Fruit fly (Drosophila melanogaster) whole organism, embryonic: ENCODE results near the gene CG11664.

Experiments used
- Awh ChIP-seq: fragments of 200-800 bp; sonication (Bioruptor generic); IDR thresholded peaks from 2 replicates; pipeline ENCODE4, ENCODE4 v1.3.6; 2022; ENCODE audit warnings: missing biosample characterization, missing genetic modification characterization
- CG11085 ChIP-seq: fragments of 200-800 bp; sonication (Bioruptor generic); IDR thresholded peaks from 2 replicates; pipeline ENCODE4 v1.3.6; 2022; ENCODE audit warnings: missing biosample characterization, missing genetic modification characterization
- CG11504 ChIP-seq: fragments of 200-800 bp; sonication (Bioruptor generic); optimal IDR thresholded peaks from 3 replicates; lab custom pipeline; 2019; ENCODE audit warnings: missing biosample characterization, mild to moderate bottlenecking, missing genetic modification characterization, moderate library complexity
- CG11723 ChIP-seq: fragments of 200-800 bp; sonication (Bioruptor generic); optimal IDR thresholded peaks from 2 replicates; lab custom pipeline; 2017; ENCODE audit warnings: missing biosample characterization, mild to moderate bottlenecking, missing genetic modification characterization
- CG13287 ChIP-seq: fragments of 200-800 bp; sonication (Bioruptor generic); IDR thresholded peaks from 2 replicates; pipeline ENCODE4 v1.3.6; 2022; ENCODE audit warnings: missing biosample characterization, missing genetic modification characterization; ENCODE audit not compliant: partially characterized antibody
- CG14050 ChIP-seq: fragments of 200-800 bp; sonication (Bioruptor generic); IDR thresholded peaks from 3 replicates; pipeline ENCODE4 v1.3.6; 2022; ENCODE audit warnings: missing biosample characterization, missing genetic modification characterization
- CG14965 ChIP-seq: fragments of 200-800 bp; sonication (Bioruptor generic); optimal IDR thresholded peaks from 2 replicates; lab custom pipeline; 2016; ENCODE audit warnings: missing biosample characterization, missing genetic modification characterization, borderline replicate concordance
- CG18599 ChIP-seq: fragments of 200-800 bp; sonication (Bioruptor generic); optimal IDR thresholded peaks from 3 replicates; lab custom pipeline; 2017; ENCODE audit warnings: missing biosample characterization, missing genetic modification characterization, mild to moderate bottlenecking, moderate library complexity, missing genetic modification reagents
- CG18619 ChIP-seq: fragments of 200-800 bp; sonication (Bioruptor generic); optimal IDR thresholded peaks from 3 replicates; lab custom pipeline; 2017; ENCODE audit warnings: missing biosample characterization, mild to moderate bottlenecking, missing genetic modification characterization
- CG2116 ChIP-seq: fragments of 200-800 bp; sonication (Bioruptor generic); optimal IDR thresholded peaks from 3 replicates; lab custom pipeline; 2018; ENCODE audit warnings: missing biosample characterization, mild to moderate bottlenecking, missing genetic modification characterization
- CG30403 ChIP-seq: fragments of 200-800 bp; sonication (Bioruptor generic); optimal IDR thresholded peaks from 3 replicates; lab custom pipeline; 2016; ENCODE audit warnings: missing biosample characterization, missing genetic modification characterization
- CG3407 ChIP-seq: fragments of 200-800 bp; sonication (Bioruptor generic); optimal IDR thresholded peaks from 2 replicates; lab custom pipeline; 2018; ENCODE audit warnings: missing biosample characterization, mild to moderate bottlenecking, missing genetic modification characterization
- CG4424 ChIP-seq: fragments of 200-800 bp; sonication (Bioruptor generic); optimal IDR thresholded peaks from 3 replicates; lab custom pipeline; 2016; ENCODE audit warnings: missing biosample characterization, missing genetic modification characterization
- CG5953 ChIP-seq: fragments of 200-800 bp; sonication (Bioruptor generic); IDR thresholded peaks from 2 replicates; pipeline ENCODE4 v1.3.6; 2022; ENCODE audit warnings: missing biosample characterization, missing genetic modification characterization
- CG7745 ChIP-seq: fragments of 200-800 bp; sonication (Bioruptor generic); optimal IDR thresholded peaks from 2 replicates; lab custom pipeline; 2018; ENCODE audit warnings: missing biosample characterization, mild to moderate bottlenecking, missing genetic modification characterization, moderate library complexity
- CG7963 ChIP-seq: fragments of 200-800 bp; sonication (Bioruptor generic); IDR thresholded peaks from 3 replicates; pipeline ENCODE4 v1.3.6; 2022; ENCODE audit warnings: missing biosample characterization, missing genetic modification characterization; ENCODE audit not compliant: partially characterized antibody
- CG8924 ChIP-seq: fragments of 200-800 bp; optimal IDR thresholded peaks from 3 replicates; lab custom pipeline; 2019; ENCODE audit warnings: missing biosample characterization, mild to moderate bottlenecking, missing genetic modification characterization, moderate library complexity
- Dek ChIP-seq: fragments of 200-800 bp; sonication (Bioruptor generic); optimal IDR thresholded peaks from 3 replicates; lab custom pipeline; 2019; ENCODE audit warnings: missing biosample characterization, mild to moderate bottlenecking, missing genetic modification characterization, moderate library complexity
- Doc3 ChIP-seq: fragments of 200-800 bp; sonication (Bioruptor generic); IDR thresholded peaks from 3 replicates; pipeline ENCODE4 v1.3.6; 2022; ENCODE audit warnings: missing biosample characterization, missing genetic modification characterization; ENCODE audit not compliant: partially characterized antibody
- E2f1 ChIP-seq: fragments of 200-800 bp; sonication (Bioruptor generic); IDR thresholded peaks from 2 replicates; pipeline ENCODE4 v1.3.6; 2022; ENCODE audit warnings: missing biosample characterization, missing genetic modification characterization
- Jarid2 ChIP-seq: fragments of 200-800 bp; sonication (Bioruptor generic); optimal IDR thresholded peaks from 3 replicates; lab custom pipeline; 2017; ENCODE audit warnings: mild to moderate bottlenecking, missing biosample characterization, missing genetic modification reagents, missing genetic modification characterization
- NC2α ChIP-seq: fragments of 200-800 bp; sonication (Bioruptor generic); optimal IDR thresholded peaks from 2 replicates; lab custom pipeline; 2016; ENCODE audit warnings: missing biosample characterization, missing genetic modification characterization
- NFAT ChIP-seq: fragments of 200-800 bp; sonication (Bioruptor generic); IDR thresholded peaks from 2 replicates; pipeline ENCODE4 v1.3.6; 2022; ENCODE audit warnings: missing biosample characterization, missing genetic modification characterization
- Optix ChIP-seq: fragments of 200-800 bp; sonication (Bioruptor generic); IDR thresholded peaks from 3 replicates; pipeline ENCODE4 v1.3.6; 2022; ENCODE audit warnings: missing biosample characterization, missing genetic modification characterization
- Rx ChIP-seq: fragments of 200-800 bp; sonication (Bioruptor generic); IDR thresholded peaks from 2 replicates; pipeline ENCODE4 v1.3.6; 2022; ENCODE audit warnings: missing biosample characterization, missing genetic modification characterization
- Scr ChIP-seq: fragments of 200-800 bp; sonication (Bioruptor generic); IDR thresholded peaks from 2 replicates; pipeline ENCODE4 v1.3.6; 2022; ENCODE audit warnings: missing biosample characterization, missing genetic modification characterization; ENCODE audit not compliant: partially characterized antibody
- Sox100B ChIP-seq: fragments of 200-800 bp; sonication (Bioruptor generic); optimal IDR thresholded peaks from 3 replicates; lab custom pipeline; 2018; ENCODE audit warnings: missing biosample characterization, mild to moderate bottlenecking, missing genetic modification characterization
- Vsx1 ChIP-seq: fragments of 200-800 bp; sonication (Bioruptor generic); optimal IDR thresholded peaks from 2 replicates; lab custom pipeline; 2017; ENCODE audit warnings: missing biosample characterization, mild to moderate bottlenecking, missing genetic modification characterization, missing genetic modification reagents
- ase ChIP-seq: fragments of 200-800 bp; sonication (Bioruptor generic); IDR thresholded peaks from 3 replicates; pipeline ENCODE4 v1.3.6; 2022; ENCODE audit warnings: missing biosample characterization, missing genetic modification characterization
- bigmax ChIP-seq: fragments of 200-800 bp; sonication (Bioruptor generic); optimal IDR thresholded peaks from 2 replicates; lab custom pipeline; 2018; ENCODE audit warnings: missing biosample characterization, mild to moderate bottlenecking, missing genetic modification characterization
- bsh ChIP-seq, 2 experiments: fragments of 200-800 bp; sonication (Bioruptor generic); optimal IDR thresholded peaks; 2 replicates each; lab custom pipeline; 2017 to 2018; ENCODE audit warnings: mild to moderate bottlenecking in 2 of 2, missing biosample characterization in 2 of 2, missing genetic modification characterization in 2 of 2, moderate library complexity in 1 of 2
- cad ChIP-seq: fragments of >200 bp; optimal IDR thresholded peaks from 2 replicates; lab custom pipeline; 2017; ENCODE audit warnings: missing biosample characterization, missing genetic modification characterization
- caup ChIP-seq: fragments of 200-800 bp; sonication (Bioruptor generic); optimal IDR thresholded peaks from 3 replicates; lab custom pipeline; 2017; ENCODE audit warnings: missing biosample characterization, mild to moderate bottlenecking, missing genetic modification characterization, moderate library complexity; ENCODE audit not compliant: severe bottlenecking
- crol ChIP-seq: fragments of 200-800 bp; sonication (Bioruptor generic); IDR thresholded peaks from 2 replicates; pipeline ENCODE4 v1.3.6; 2022; ENCODE audit warnings: missing biosample characterization, missing genetic modification characterization
- crp ChIP-seq, 2 experiments: fragments of 200-800 bp; sonication (Bioruptor generic); optimal IDR thresholded peaks; 2 replicates in 1 of 2; 3 replicates in 1 of 2; lab custom pipeline; 2017; ENCODE audit warnings: missing biosample characterization in 2 of 2, missing genetic modification characterization in 2 of 2, mild to moderate bottlenecking in 1 of 2, moderate library complexity in 1 of 2
- dysf ChIP-seq: fragments of 200-800 bp; sonication (Bioruptor generic); IDR thresholded peaks from 3 replicates; pipeline ENCODE4 v1.3.6; 2022; ENCODE audit warnings: missing biosample characterization, missing genetic modification characterization
- gcm ChIP-seq: fragments of 200-800 bp; sonication (Bioruptor generic); optimal IDR thresholded peaks from 2 replicates; lab custom pipeline; 2019; ENCODE audit warnings: missing biosample characterization, mild to moderate bottlenecking, missing genetic modification characterization, moderate library complexity
- grn ChIP-seq: fragments of 200-800 bp; sonication (Bioruptor generic); optimal IDR thresholded peaks from 3 replicates; lab custom pipeline; 2017; ENCODE audit warnings: missing biosample characterization, missing genetic modification characterization
- mld ChIP-seq: fragments of 200-800 bp; sonication (Bioruptor generic); IDR thresholded peaks from 3 replicates; pipeline ENCODE4 v1.3.6; 2022; ENCODE audit warnings: missing biosample characterization, missing genetic modification characterization; ENCODE audit not compliant: partially characterized antibody
- otp ChIP-seq: fragments of 200-800 bp; sonication (Bioruptor generic); IDR thresholded peaks from 3 replicates; pipeline ENCODE4, ENCODE4 v1.3.6; 2022; ENCODE audit warnings: missing biosample characterization, missing genetic modification characterization
- prd ChIP-seq, 3 experiments: fragments of >200 bp in 2 of 3; fragments of 200-800 bp in 1 of 3; sonication (Bioruptor generic) in 1 of 3; optimal IDR thresholded peaks in 2 of 3; IDR thresholded peaks in 1 of 3; 2 replicates in 2 of 3; 3 replicates in 1 of 3; pipeline versions ENCODE4 v1.3.6 to Lab custom; 2017 to 2022; ENCODE audit warnings: missing biosample characterization in 1 of 3, missing genetic modification characterization in 1 of 3
- pros ChIP-seq: fragments of 200-800 bp; sonication (Bioruptor generic); optimal IDR thresholded peaks from 3 replicates; lab custom pipeline; 2019; ENCODE audit warnings: missing biosample characterization, mild to moderate bottlenecking, missing genetic modification characterization, moderate library complexity
- repo ChIP-seq: fragments of 200-800 bp; sonication (Bioruptor generic); optimal IDR thresholded peaks from 2 replicates; lab custom pipeline; 2016; ENCODE audit warnings: missing biosample characterization, missing genetic modification characterization
- row ChIP-seq: fragments of 200-800 bp; sonication (Bioruptor generic); IDR thresholded peaks from 3 replicates; pipeline ENCODE4 v1.3.6; 2022; ENCODE audit warnings: missing biosample characterization, missing genetic modification characterization
- slp2 ChIP-seq: fragments of 200-800 bp; sonication (Bioruptor generic); optimal IDR thresholded peaks from 2 replicates; lab custom pipeline; 2016; ENCODE audit warnings: missing biosample characterization, missing genetic modification characterization
- ttk ChIP-seq: fragments of 200-800 bp; sonication (Bioruptor generic); IDR thresholded peaks from 2 replicates; pipeline ENCODE4 v2.1.2; 2022; ENCODE audit warnings: missing biosample characterization, missing genetic modification characterization
- vfl ChIP-seq: fragments of 200-800 bp; sonication (Bioruptor generic); optimal IDR thresholded peaks from 2 replicates; lab custom pipeline; 2016; ENCODE audit warnings: missing biosample characterization, missing genetic modification characterization
- zfh2 ChIP-seq: fragments of 200-800 bp; sonication (Bioruptor generic); optimal IDR thresholded peaks from 2 replicates; lab custom pipeline; 2016; ENCODE audit warnings: missing biosample characterization, missing genetic modification characterization

The CG11664 gene

DNA sequence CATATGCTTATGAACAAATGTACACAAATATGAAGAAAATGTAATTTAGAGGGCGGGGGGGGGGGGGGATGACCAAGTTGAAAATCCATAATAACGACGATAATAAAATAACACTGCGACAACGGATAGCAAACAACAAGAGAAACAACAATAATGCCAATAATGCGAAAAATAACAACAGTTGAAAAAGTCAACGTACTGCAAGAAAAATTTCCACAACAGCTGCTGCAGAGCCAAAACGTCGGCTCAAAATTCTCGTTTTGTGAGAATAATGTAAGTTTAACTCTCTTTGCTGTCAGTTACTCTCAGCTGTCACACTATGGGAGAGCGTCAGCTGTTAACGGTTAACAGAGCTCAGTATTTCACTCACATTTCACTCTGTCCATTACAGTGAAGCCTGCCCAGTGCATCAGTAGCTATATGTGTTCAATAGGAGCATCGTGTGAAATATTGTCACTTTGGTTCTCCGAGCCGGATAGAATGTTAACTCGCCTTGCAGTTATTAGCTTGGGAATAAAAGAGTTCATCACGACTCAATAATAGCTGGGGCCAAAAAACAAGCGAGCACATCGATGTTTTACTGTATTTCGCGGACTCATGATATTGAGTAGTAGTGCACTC lies 25.3 kb downstream of the CG11664 start (continued):
- TF ChIP-seq CG8924 (tag; lab: Kevin White, UChicago) (peak; percentile 81), bsh (GFP tag; optimal IDR thresholded peaks at IDR 0.05; lab: Kevin White, UChicago) (peak; percentile 79 to 83), Optix (peak; percentile 74; the same call in 2 of the 3 replicates), Jarid2 (GFP tag; lab: Kevin White, UChicago) (peak; percentile 22), pros (no peak), CG18599 (peak; percentile 84), CG5953 (peak; percentile 48; the same call in 1 of the 2 replicates), Awh (GFP tag; lab: Robert Waterston, UW) (peak; percentile 57), row (GFP tag; lab: Robert Waterston, UW) (peak; percentile 95), dysf (peak; percentile 89), NFAT (GFP tag; lab: Robert Waterston, UW) (peak; percentile 70), gcm (peak; percentile 69), prd (optimal IDR thresholded peaks at IDR 0.05; lab: Kevin White, UChicago) (no peak), prd (GFP tag; IDR thresholded peaks at IDR 0.05; lab: Robert Waterston, UW) (peak; percentile 86), CG11085 (peak; percentile 61), CG4424 (GFP tag; lab: Kevin White, UChicago) (peak; percentile 73), CG14050 (GFP tag; lab: Robert Waterston, UW) (peak; percentile 64), Dek (tag; lab: Kevin White, UChicago) (peak; percentile 62), CG11504 (tag; lab: Kevin White, UChicago) (peak; percentile 85), CG30403 (GFP tag; lab: Kevin White, UChicago) (peak; percentile 83), caup (GFP tag; lab: Kevin White, UChicago) (peak; percentile 74), crol (GFP tag; lab: Robert Waterston, UW) (no peak), CG2116 (no peak), CG7745 (tag; lab: Kevin White, UChicago) (no peak), Vsx1 (GFP tag; lab: Kevin White, UChicago) (peak; percentile 26), CG11723 (peak; percentile 60), Sox100B (GFP tag; lab: Kevin White, UChicago) (peak; percentile 54), cad (GFP tag; lab: Kevin White, UChicago) (no peak), repo (GFP tag; lab: Kevin White, UChicago) (peak; percentile 60), crp (GFP tag; optimal IDR thresholded peaks at IDR 0.05; lab: Kevin White, UChicago) (peak in 1 of 2 experiments; percentile 20), Rx (GFP tag; lab: Robert Waterston, UW) (peak; percentile 60), CG14965 (GFP tag; lab: Kevin White, UChicago) (no peak), E2f1 (GFP tag; lab: Robert Waterston, UW) (peak; percentile 81), CG3407 (GFP tag; lab: Kevin White, UChicago) (peak; percentile 48), CG13287 (GFP tag; lab: Robert Waterston, UW) (no peak; the same call in 1 of the 2 replicates), ttk (peak; percentile 83), CG18619 (GFP tag; lab: Kevin White, UChicago) (peak; percentile 62), vfl (GFP tag; lab: Kevin White, UChicago) (peak; percentile 45), ase (GFP tag; lab: Robert Waterston, UW) (peak; percentile 52; the same call in 1 of the 3 replicates), Doc3 (no peak), slp2 (peak; percentile 67), bigmax (GFP tag; lab: Kevin White, UChicago) (no peak), mld (GFP tag; lab: Robert Waterston, UW) (no peak), NC2α (GFP tag; lab: Kevin White, UChicago) (peak; percentile 44), zfh2 (GFP tag; lab: Kevin White, UChicago) (peak; percentile 70), Scr (GFP tag; lab: Robert Waterston, UW) (no peak), CG7963 (GFP tag; lab: Robert Waterston, UW) (no peak), grn (GFP tag; lab: Kevin White, UChicago) (no peak), otp (GFP tag; lab: Robert Waterston, UW) (no peak)
